Fruit fly (Drosophila melanogaster) whole organism, prepupa: ENCODE data around the gene Rala.
A peak's percentile ranks its signal among the peaks of the same experiment; 100 is the strongest.

ENCODE experiments used
- CG10631 ChIP-seq: fragments of 200-800 bp; sonication (Bioruptor generic); optimal IDR thresholded peaks from 2 replicates; lab custom pipeline; 2016; ENCODE audit warnings: missing biosample characterization, missing genetic modification characterization
- CG10669 ChIP-seq: fragments of 200-800 bp; sonication (Bioruptor generic); optimal IDR thresholded peaks from 3 replicates; lab custom pipeline; 2018; ENCODE audit warnings: missing biosample characterization, mild to moderate bottlenecking, missing genetic modification characterization, moderate library complexity
- CG11762 ChIP-seq: fragments of 200-800 bp; sonication (Bioruptor generic); optimal IDR thresholded peaks from 3 replicates; lab custom pipeline; 2016; ENCODE audit warnings: missing biosample characterization, missing genetic modification characterization; ENCODE audit not compliant: insufficient read depth
- CG15336 ChIP-seq: fragments of 200-800 bp; sonication (Bioruptor generic); IDR thresholded peaks from 2 replicates; pipeline ENCODE4 v1.3.6; 2022; ENCODE audit warnings: missing biosample characterization, missing genetic modification characterization
- CG1621 ChIP-seq: fragments of 200-800 bp; sonication (Bioruptor generic); optimal IDR thresholded peaks from 3 replicates; lab custom pipeline; 2018; ENCODE audit warnings: missing biosample characterization, mild to moderate bottlenecking, missing genetic modification characterization
- CG16779 ChIP-seq: fragments of 200-800 bp; sonication (Bioruptor generic); optimal IDR thresholded peaks from 3 replicates; lab custom pipeline; 2017; ENCODE audit warnings: missing biosample characterization, mild to moderate bottlenecking, missing genetic modification characterization
- CG3032 ChIP-seq: fragments of 200-800 bp; optimal IDR thresholded peaks from 2 replicates; lab custom pipeline; 2019; ENCODE audit warnings: missing biosample characterization, mild to moderate bottlenecking, missing genetic modification characterization, moderate library complexity
- CG31627 ChIP-seq: fragments of 200-800 bp; sonication (Bioruptor generic); optimal IDR thresholded peaks from 3 replicates; lab custom pipeline; 2016; ENCODE audit warnings: missing biosample characterization, missing genetic modification characterization
- CG3919 ChIP-seq: fragments of 200-800 bp; sonication (Bioruptor generic); optimal IDR thresholded peaks from 3 replicates; lab custom pipeline; 2016; ENCODE audit warnings: missing biosample characterization, missing genetic modification characterization
- CG4318 ChIP-seq: fragments of 200-800 bp; sonication (Bioruptor generic); optimal IDR thresholded peaks from 3 replicates; lab custom pipeline; 2017; ENCODE audit warnings: missing biosample characterization, mild to moderate bottlenecking, missing genetic modification characterization
- CG6163 ChIP-seq: fragments of 200-800 bp; sonication (Bioruptor generic); IDR thresholded peaks from 3 replicates; pipeline ENCODE4 v1.3.6; 2022; ENCODE audit warnings: missing biosample characterization, missing genetic modification characterization
- CG6792 ChIP-seq: fragments of 200-800 bp; sonication (Bioruptor generic); optimal IDR thresholded peaks from 3 replicates; lab custom pipeline; 2016; ENCODE audit warnings: missing biosample characterization, missing genetic modification characterization
- CG6854 ChIP-seq: fragments of 200-800 bp; sonication (Bioruptor generic); optimal IDR thresholded peaks from 2 replicates; lab custom pipeline; 2017; ENCODE audit warnings: missing biosample characterization, mild to moderate bottlenecking, missing genetic modification characterization
- CG7368 ChIP-seq: fragments of 200-800 bp; sonication (Bioruptor generic); optimal IDR thresholded peaks from 3 replicates; lab custom pipeline; 2016; ENCODE audit warnings: missing biosample characterization, missing genetic modification characterization
- CG8319 ChIP-seq: fragments of 200-800 bp; sonication (Bioruptor generic); optimal IDR thresholded peaks from 3 replicates; lab custom pipeline; 2016; ENCODE audit warnings: missing biosample characterization, missing genetic modification characterization
- CG8632 ChIP-seq: fragments of 200-800 bp; sonication (Bioruptor generic); optimal IDR thresholded peaks from 3 replicates; lab custom pipeline; 2016; ENCODE audit warnings: missing biosample characterization, missing genetic modification characterization
- CG9139 ChIP-seq: fragments of 200-800 bp; sonication (Bioruptor generic); optimal IDR thresholded peaks from 3 replicates; lab custom pipeline; 2017; ENCODE audit warnings: missing biosample characterization, mild to moderate bottlenecking, missing genetic modification characterization
- Eip75B ChIP-seq: fragments of 200-800 bp; sonication (Bioruptor generic); optimal IDR thresholded peaks from 3 replicates; lab custom pipeline; 2016; ENCODE audit warnings: missing biosample characterization, missing genetic modification characterization
- Eip78C ChIP-seq: fragments of 200-800 bp; sonication (Bioruptor generic); peaks from one replicate; lab custom pipeline; 2016; ENCODE audit warnings: missing biosample characterization, missing genetic modification characterization
- Eip93F ChIP-seq: fragments of 200-800 bp; sonication (Bioruptor generic); optimal IDR thresholded peaks from 2 replicates; lab custom pipeline; 2016; ENCODE audit warnings: missing biosample characterization, mild to moderate bottlenecking, missing genetic modification characterization
- Ets21C ChIP-seq: fragments of 200-800 bp; sonication (Bioruptor generic); optimal IDR thresholded peaks from 3 replicates; lab custom pipeline; 2016; ENCODE audit warnings: missing biosample characterization, missing genetic modification characterization
- Ets96B ChIP-seq: fragments of 200-800 bp; optimal IDR thresholded peaks from 2 replicates; lab custom pipeline; 2019; ENCODE audit warnings: missing biosample characterization, mild to moderate bottlenecking, missing genetic modification characterization, moderate library complexity
- Hr39 ChIP-seq: fragments of 200-800 bp; sonication (Bioruptor generic); optimal IDR thresholded peaks from 2 replicates; lab custom pipeline; 2016; ENCODE audit warnings: missing biosample characterization, missing genetic modification characterization
- Hr4 ChIP-seq: fragments of 200-800 bp; sonication (Bioruptor generic); optimal IDR thresholded peaks from 3 replicates; lab custom pipeline; 2016; ENCODE audit warnings: missing biosample characterization, missing genetic modification characterization
- Lpt ChIP-seq: fragments of 200-800 bp; sonication (Bioruptor generic); optimal IDR thresholded peaks from 3 replicates; lab custom pipeline; 2016; ENCODE audit warnings: missing biosample characterization, missing genetic modification characterization
- Met ChIP-seq: fragments of 200-800 bp; sonication (Bioruptor generic); optimal IDR thresholded peaks from 3 replicates; lab custom pipeline; 2016; ENCODE audit warnings: missing biosample characterization, missing genetic modification characterization
- OdsH ChIP-seq: fragments of 200-800 bp; sonication (Bioruptor generic); optimal IDR thresholded peaks from 3 replicates; lab custom pipeline; 2016; ENCODE audit warnings: missing biosample characterization, missing genetic modification characterization
- Smox ChIP-seq: fragments of 200-800 bp; sonication (Bioruptor generic); optimal IDR thresholded peaks from 3 replicates; lab custom pipeline; 2016; ENCODE audit warnings: missing biosample characterization, missing genetic modification characterization
- Sox102F ChIP-seq: fragments of 200-800 bp; sonication (Bioruptor generic); optimal IDR thresholded peaks from 2 replicates; lab custom pipeline; 2016; ENCODE audit warnings: missing biosample characterization, mild to moderate bottlenecking, missing genetic modification characterization
- Sox15 ChIP-seq: fragments of 200-800 bp; sonication (Bioruptor generic); optimal IDR thresholded peaks from 3 replicates; lab custom pipeline; 2016; ENCODE audit warnings: missing biosample characterization, missing genetic modification characterization
- achi ChIP-seq: fragments of 200-800 bp; sonication (Bioruptor generic); optimal IDR thresholded peaks from 3 replicates; lab custom pipeline; 2016; ENCODE audit warnings: missing biosample characterization, missing genetic modification characterization
- acj6 ChIP-seq: fragments of 200-800 bp; sonication (Bioruptor generic); optimal IDR thresholded peaks from 3 replicates; lab custom pipeline; 2016; ENCODE audit warnings: missing biosample characterization, missing genetic modification characterization
- cyc ChIP-seq: fragments of 200-800 bp; sonication (Bioruptor generic); optimal IDR thresholded peaks from 3 replicates; lab custom pipeline; 2016; ENCODE audit warnings: missing biosample characterization, missing genetic modification characterization
- dac ChIP-seq: fragments of 200-800 bp; sonication (Bioruptor generic); optimal IDR thresholded peaks from 2 replicates; lab custom pipeline; 2017; ENCODE audit warnings: missing biosample characterization, mild to moderate bottlenecking, missing genetic modification characterization
- dsx ChIP-seq: fragments of 200-800 bp; optimal IDR thresholded peaks from 3 replicates; lab custom pipeline; 2019; ENCODE audit warnings: missing biosample characterization, mild to moderate bottlenecking, missing genetic modification characterization, moderate library complexity; ENCODE audit not compliant: poor library complexity, severe bottlenecking
- esn ChIP-seq: fragments of 200-800 bp; sonication (Bioruptor generic); optimal IDR thresholded peaks from 2 replicates; lab custom pipeline; 2016; ENCODE audit warnings: missing biosample characterization, mild to moderate bottlenecking, missing genetic modification characterization, moderate library complexity
- fd59A ChIP-seq: fragments of 200-800 bp; sonication (Bioruptor generic); optimal IDR thresholded peaks from 2 replicates; lab custom pipeline; 2017; ENCODE audit warnings: missing biosample characterization, mild to moderate bottlenecking, missing genetic modification characterization, missing genetic modification reagents
- fd85E ChIP-seq: fragments of 200-800 bp; sonication (Bioruptor generic); optimal IDR thresholded peaks from 3 replicates; lab custom pipeline; 2016; ENCODE audit warnings: missing biosample characterization, missing genetic modification characterization
- lz ChIP-seq: fragments of 200-800 bp; sonication (Bioruptor generic); optimal IDR thresholded peaks from 3 replicates; lab custom pipeline; 2016; ENCODE audit warnings: missing biosample characterization, missing genetic modification characterization
- salr ChIP-seq, 2 experiments: fragments of 200-800 bp; sonication (Bioruptor generic); optimal IDR thresholded peaks; 3 replicates each; lab custom pipeline; 2016 to 2018; ENCODE audit warnings: missing biosample characterization in 2 of 2, missing genetic modification characterization in 2 of 2, mild to moderate bottlenecking in 1 of 2
- spab ChIP-seq: fragments of 200-800 bp; sonication (Bioruptor generic); optimal IDR thresholded peaks from 2 replicates; lab custom pipeline; 2017; ENCODE audit warnings: missing biosample characterization, mild to moderate bottlenecking, missing genetic modification characterization, missing genetic modification reagents
- svp ChIP-seq: fragments of 200-800 bp; sonication (Bioruptor generic); peaks from one replicate; lab custom pipeline; 2016; ENCODE audit warnings: missing biosample characterization, missing genetic modification characterization
- topi ChIP-seq: fragments of 200-800 bp; sonication (Bioruptor generic); optimal IDR thresholded peaks from 3 replicates; lab custom pipeline; 2016; ENCODE audit warnings: missing biosample characterization, missing genetic modification characterization
- vri ChIP-seq: fragments of 200-800 bp; sonication (Bioruptor generic); optimal IDR thresholded peaks from 3 replicates; lab custom pipeline; 2016; ENCODE audit warnings: missing biosample characterization, mild to moderate bottlenecking, missing genetic modification characterization

The Rala gene

DNA sequence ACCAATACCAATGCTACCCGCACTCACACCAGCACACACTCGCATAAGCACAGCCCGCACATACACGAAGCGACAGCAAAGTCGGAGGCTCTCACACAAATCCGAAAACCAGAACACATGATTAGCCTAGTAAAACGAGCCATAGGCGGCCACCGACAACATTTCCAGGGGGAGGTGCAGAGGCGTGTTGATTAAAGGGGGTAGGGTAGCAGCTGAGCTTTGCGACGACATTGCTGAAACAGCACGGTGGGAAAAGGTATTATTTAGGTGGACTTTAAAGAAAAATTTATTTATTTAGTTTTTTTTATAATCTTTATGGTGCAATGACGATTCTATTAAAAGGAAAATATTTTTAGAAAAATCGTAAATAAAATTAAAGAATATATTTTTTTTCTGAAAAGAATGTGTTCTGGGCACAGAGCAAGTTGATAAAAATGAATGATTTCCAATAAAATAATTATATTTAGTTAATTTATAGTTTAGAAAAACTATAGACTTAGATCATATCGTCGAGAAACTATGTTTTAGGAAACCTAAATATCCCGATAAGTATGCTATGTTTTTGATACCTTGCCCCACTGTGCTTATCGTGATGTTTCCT lies 24.6 kb upstream of the Rala start (continued):
- peak; percentile 52 for TF ChIP-seq CG8319
- peak; percentile 42 for TF ChIP-seq Eip93F
- peak; percentile 80 for TF ChIP-seq esn (GFP tag; lab: Kevin White, UChicago)
- TF ChIP-seq CG4318: peak; percentile 90
- TF ChIP-seq lz (GFP tag; lab: Kevin White, UChicago): peak; percentile 59
- peak; percentile 81 for TF ChIP-seq CG6792
- TF ChIP-seq achi (GFP tag; lab: Kevin White, UChicago): peak; percentile 85
- peak; percentile 77 for TF ChIP-seq Sox15 (GFP tag; lab: Kevin White, UChicago)
- TF ChIP-seq spab (GFP tag; lab: Kevin White, UChicago): peak; percentile 75
- no peak for TF ChIP-seq CG6854 (GFP tag; lab: Kevin White, UChicago)
- TF ChIP-seq dsx (GFP tag; lab: Kevin White, UChicago): peak; percentile 52
- TF ChIP-seq Hr39 (GFP tag; lab: Kevin White, UChicago): no peak
- TF ChIP-seq CG10631 (GFP tag; lab: Kevin White, UChicago): peak; percentile 89
- TF ChIP-seq CG15336: peak; percentile 77
- no peak for TF ChIP-seq Eip75B (GFP tag; lab: Kevin White, UChicago)
- peak in 1 of 2 experiments; percentile 85 for TF ChIP-seq salr (GFP tag; optimal IDR thresholded peaks at IDR 0.05; lab: Kevin White, UChicago)
- peak; percentile 84 for TF ChIP-seq OdsH (GFP tag; lab: Kevin White, UChicago)
- peak; percentile 87 for TF ChIP-seq CG3032
- TF ChIP-seq CG8632 (GFP tag; lab: Kevin White, UChicago): peak; percentile 91
- TF ChIP-seq dac: no peak
- TF ChIP-seq acj6: peak; percentile 72
- TF ChIP-seq Smox: peak; percentile 74
- peak; percentile 25 for TF ChIP-seq Ets21C
- TF ChIP-seq CG31627 (GFP tag; lab: Kevin White, UChicago): peak; percentile 40
- TF ChIP-seq Hr4 (GFP tag; lab: Kevin White, UChicago): peak; percentile 45
- TF ChIP-seq Eip78C (GFP tag; lab: Kevin White, UChicago): peak; percentile 90
- no peak for TF ChIP-seq svp
- peak; percentile 75 for TF ChIP-seq Met (GFP tag; lab: Kevin White, UChicago)
- peak; percentile 53 for TF ChIP-seq CG7368
- TF ChIP-seq CG11762 (GFP tag; lab: Kevin White, UChicago): peak; percentile 80
- TF ChIP-seq, all 60 proteins: peak for 47

DNA sequence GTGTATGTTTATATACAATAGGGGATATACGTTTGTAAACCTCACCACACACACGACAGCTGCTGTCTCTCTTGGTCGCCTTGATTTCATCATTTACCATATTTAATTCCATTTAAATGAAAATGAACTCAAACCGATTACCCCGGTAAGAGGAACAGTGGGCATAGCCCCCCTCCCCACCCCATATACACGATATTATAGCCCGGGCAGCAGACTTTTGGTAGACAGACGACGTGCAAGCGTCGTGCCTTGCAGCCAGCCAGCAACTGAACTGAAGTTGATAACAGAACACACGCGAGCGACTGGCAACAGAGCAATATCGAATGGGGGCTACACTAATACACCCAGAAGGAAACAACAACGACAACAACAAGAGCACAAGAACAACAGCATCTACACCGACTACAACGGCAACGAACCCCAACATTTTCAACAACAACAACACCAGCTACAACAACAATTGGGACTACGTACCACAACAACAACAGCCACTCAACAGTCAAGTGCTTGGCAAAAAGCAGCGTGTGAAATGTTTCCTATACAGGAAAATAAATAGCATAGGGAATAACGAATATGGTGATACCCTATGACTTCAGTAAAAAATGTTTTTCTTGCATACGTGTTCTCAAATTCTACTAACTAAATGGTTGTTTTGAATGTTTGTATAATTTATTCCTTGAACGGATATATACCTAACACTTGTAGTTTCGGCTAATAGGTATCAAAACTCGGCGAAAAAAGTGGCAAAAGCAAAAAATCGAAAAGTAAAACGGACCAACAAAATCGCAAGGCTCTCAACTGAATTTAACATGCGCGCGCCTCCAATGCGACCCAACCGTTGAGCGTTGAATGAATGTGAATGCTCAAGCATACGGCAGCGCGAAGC lies 23.8 kb upstream of the Rala start:
- TF ChIP-seq CG1621 (tag; lab: Kevin White, UChicago) (peak; percentile 85), fd85E (peak; percentile 31), Smox (peak; percentile 88), cyc (peak; percentile 91), spab (GFP tag; lab: Kevin White, UChicago) (peak; percentile 80), Sox102F (GFP tag; lab: Kevin White, UChicago) (peak; percentile 85), CG15336 (peak; percentile 93), Sox15 (GFP tag; lab: Kevin White, UChicago) (peak; percentile 84), Hr39 (GFP tag; lab: Kevin White, UChicago) (peak; percentile 92), CG6163 (GFP tag; lab: Robert Waterston, UW) (peak; percentile 87), achi (GFP tag; lab: Kevin White, UChicago) (peak; percentile 90), CG3919 (GFP tag; lab: Kevin White, UChicago) (peak; percentile 83), CG10669 (peak; percentile 89), CG16779 (peak; percentile 76), CG7368 (peak; percentile 82), lz (GFP tag; lab: Kevin White, UChicago) (peak; percentile 93), dac (peak; percentile 78), Eip75B (GFP tag; lab: Kevin White, UChicago) (peak; percentile 84), fd59A (GFP tag; lab: Kevin White, UChicago) (peak; percentile 82), esn (GFP tag; lab: Kevin White, UChicago) (peak; percentile 90), dsx (GFP tag; lab: Kevin White, UChicago) (peak; percentile 79), Met (GFP tag; lab: Kevin White, UChicago) (peak; percentile 93), Eip78C (GFP tag; lab: Kevin White, UChicago) (peak; percentile 98), Ets96B (peak; percentile 89), CG9139 (peak; percentile 73), topi (GFP tag; lab: Kevin White, UChicago) (peak; percentile 93), OdsH (GFP tag; lab: Kevin White, UChicago) (peak; percentile 89), CG4318 (peak; percentile 76), vri (GFP tag; lab: Kevin White, UChicago) (peak; percentile 53), acj6 (peak; percentile 89), Lpt (peak; percentile 65), Hr4 (GFP tag; lab: Kevin White, UChicago) (peak; percentile 90), CG8632 (GFP tag; lab: Kevin White, UChicago) (peak; percentile 84)
